Fruit fly (Drosophila melanogaster) whole organism, embryonic: ENCODE results near the gene InR.

Experiments
- Asciz ChIP-seq: fragments of 200-800 bp; sonication (Bioruptor generic); optimal IDR thresholded peaks from 2 replicates; lab custom pipeline; 2017; ENCODE audit warnings: missing biosample characterization, mild to moderate bottlenecking, missing genetic modification characterization, missing genetic modification reagents
- Blimp-1 ChIP-seq: fragments of 200-800 bp; sonication (Bioruptor generic); optimal IDR thresholded peaks from 3 replicates; lab custom pipeline; 2018; ENCODE audit warnings: missing biosample characterization, missing genetic modification characterization, mild to moderate bottlenecking, moderate library complexity, missing genetic modification reagents
- CG10321 ChIP-seq: fragments of 200-800 bp; sonication (Bioruptor generic); IDR thresholded peaks from 2 replicates; pipeline ENCODE4 v1.3.6; 2022; ENCODE audit warnings: missing biosample characterization, missing genetic modification characterization
- CG10462 ChIP-seq: fragments of 200-800 bp; sonication (Bioruptor generic); optimal IDR thresholded peaks from 2 replicates; lab custom pipeline; 2016; ENCODE audit warnings: missing biosample characterization, missing genetic modification characterization
- CG10543 ChIP-seq: fragments of 200-800 bp; sonication (Bioruptor generic); optimal IDR thresholded peaks from 3 replicates; lab custom pipeline; 2017; ENCODE audit warnings: missing biosample characterization, mild to moderate bottlenecking, missing genetic modification characterization, moderate library complexity
- CG10959 ChIP-seq: fragments of 200-800 bp; sonication (Bioruptor generic); IDR thresholded peaks from 2 replicates; pipeline ENCODE4 v1.3.6; 2022; ENCODE audit warnings: missing biosample characterization, missing genetic modification characterization
- CG12104 ChIP-seq: fragments of 200-800 bp; sonication (Bioruptor generic); optimal IDR thresholded peaks from 3 replicates; lab custom pipeline; 2016; ENCODE audit warnings: missing biosample characterization, missing genetic modification characterization
- CG12659 ChIP-seq: fragments of 200-800 bp; sonication (Bioruptor generic); optimal IDR thresholded peaks from 3 replicates; lab custom pipeline; 2017; ENCODE audit warnings: mild to moderate bottlenecking, missing biosample characterization, missing genetic modification reagents, missing genetic modification characterization
- CG13775 ChIP-seq: fragments of 200-800 bp; sonication (Bioruptor generic); optimal IDR thresholded peaks from 3 replicates; lab custom pipeline; 2017; ENCODE audit warnings: missing biosample characterization, mild to moderate bottlenecking, missing genetic modification characterization
- CG14441 ChIP-seq: fragments of 200-800 bp; sonication (Bioruptor generic); IDR thresholded peaks from 2 replicates; pipeline ENCODE4 v1.3.6; 2022; ENCODE audit warnings: missing biosample characterization, missing genetic modification characterization
- CG14667 ChIP-seq: fragments of 200-800 bp; sonication (Bioruptor generic); IDR thresholded peaks from 2 replicates; pipeline ENCODE4 v1.3.6; 2022; ENCODE audit warnings: missing biosample characterization, missing genetic modification characterization
- CG15011 ChIP-seq: fragments of 200-800 bp; sonication (Bioruptor generic); optimal IDR thresholded peaks from 3 replicates; lab custom pipeline; 2018; ENCODE audit warnings: missing biosample characterization, mild to moderate bottlenecking, missing genetic modification characterization
- CG1529 ChIP-seq: fragments of 200-800 bp; sonication (Bioruptor generic); optimal IDR thresholded peaks from 3 replicates; lab custom pipeline; 2018; ENCODE audit warnings: missing biosample characterization, missing genetic modification characterization
- CG17328 ChIP-seq: fragments of 200-800 bp; sonication (Bioruptor generic); IDR thresholded peaks from 2 replicates; pipeline ENCODE4 v1.3.6; 2022; ENCODE audit warnings: missing biosample characterization, missing genetic modification characterization
- CG18476 ChIP-seq: fragments of 200-800 bp; sonication (Bioruptor generic); optimal IDR thresholded peaks from 2 replicates; lab custom pipeline; 2016; ENCODE audit warnings: missing biosample characterization, mild to moderate bottlenecking, missing genetic modification characterization
- CG18764 ChIP-seq: fragments of 200-800 bp; sonication (Bioruptor generic); optimal IDR thresholded peaks from 3 replicates; lab custom pipeline; 2016; ENCODE audit warnings: missing biosample characterization, missing genetic modification characterization
- CG31441 ChIP-seq: fragments of 200-800 bp; sonication (Bioruptor generic); IDR thresholded peaks from 2 replicates; pipeline ENCODE4 v1.3.6; 2022; ENCODE audit warnings: missing biosample characterization, missing genetic modification characterization
- CG33213 ChIP-seq: fragments of 200-800 bp; sonication (Bioruptor generic); optimal IDR thresholded peaks from 3 replicates; lab custom pipeline; 2016; ENCODE audit warnings: missing biosample characterization, missing genetic modification characterization
- CG34376 ChIP-seq: fragments of 200-800 bp; sonication (Bioruptor generic); optimal IDR thresholded peaks from 2 replicates; lab custom pipeline; 2018; ENCODE audit warnings: missing biosample characterization, mild to moderate bottlenecking, missing genetic modification characterization
- CG3847 ChIP-seq: fragments of 200-800 bp; sonication (Bioruptor generic); IDR thresholded peaks from 2 replicates; pipeline ENCODE4 v1.3.6; 2022; ENCODE audit warnings: missing biosample characterization, missing genetic modification characterization
- CG3995 ChIP-seq: fragments of 200-800 bp; sonication (Bioruptor generic); optimal IDR thresholded peaks from 3 replicates; lab custom pipeline; 2016; ENCODE audit warnings: missing biosample characterization, missing genetic modification characterization
- CG4404 ChIP-seq: fragments of 200-800 bp; sonication (Bioruptor generic); IDR thresholded peaks from 2 replicates; pipeline ENCODE4 v1.3.6; 2022; ENCODE audit warnings: missing biosample characterization, missing genetic modification characterization
- CG4424 ChIP-seq: fragments of 200-800 bp; sonication (Bioruptor generic); optimal IDR thresholded peaks from 3 replicates; lab custom pipeline; 2016; ENCODE audit warnings: missing biosample characterization, missing genetic modification characterization
- CG8478 ChIP-seq: fragments of >200 bp; optimal IDR thresholded peaks from 2 replicates; lab custom pipeline; 2018
- E2f2 ChIP-seq: fragments of 200-800 bp; sonication (Bioruptor generic); IDR thresholded peaks from 2 replicates; pipeline ENCODE4 v1.3.6; 2022; ENCODE audit warnings: missing biosample characterization, missing genetic modification characterization
- HmgZ ChIP-seq: fragments of 200-800 bp; sonication (Bioruptor generic); optimal IDR thresholded peaks from 2 replicates; lab custom pipeline; 2018; ENCODE audit warnings: missing biosample characterization, mild to moderate bottlenecking, missing genetic modification characterization
- Hr3 ChIP-seq: fragments of 200-800 bp; sonication (Bioruptor generic); optimal IDR thresholded peaks from 3 replicates; lab custom pipeline; 2016; ENCODE audit warnings: missing biosample characterization, missing genetic modification characterization
- Lhr ChIP-seq: fragments of 200-800 bp; sonication (Bioruptor generic); optimal IDR thresholded peaks from 3 replicates; lab custom pipeline; 2017; ENCODE audit warnings: mild to moderate bottlenecking, missing biosample characterization, missing genetic modification reagents, missing genetic modification characterization
- Mad ChIP-seq: fragments of 200-800 bp; sonication (Bioruptor generic); optimal IDR thresholded peaks from 2 replicates; lab custom pipeline; 2016; ENCODE audit warnings: missing biosample characterization, missing genetic modification characterization
- NFAT ChIP-seq: fragments of 200-800 bp; sonication (Bioruptor generic); IDR thresholded peaks from 2 replicates; pipeline ENCODE4 v1.3.6; 2022; ENCODE audit warnings: missing biosample characterization, missing genetic modification characterization
- Nf-YB ChIP-seq: fragments of 200-800 bp; sonication (Bioruptor generic); optimal IDR thresholded peaks from 3 replicates; lab custom pipeline; 2019; ENCODE audit warnings: missing biosample characterization, mild to moderate bottlenecking, missing genetic modification characterization, moderate library complexity
- TFAM ChIP-seq: fragments of 200-800 bp; sonication (Bioruptor generic); optimal IDR thresholded peaks from 2 replicates; lab custom pipeline; 2017; ENCODE audit warnings: missing biosample characterization, missing genetic modification characterization, inconsistent platforms
- YL-1 ChIP-seq: fragments of 200-800 bp; sonication (Bioruptor generic); optimal IDR thresholded peaks from 3 replicates; lab custom pipeline; 2017; ENCODE audit warnings: missing biosample characterization, mild to moderate bottlenecking, missing genetic modification characterization
- chn ChIP-seq: fragments of 200-800 bp; sonication (Bioruptor generic); optimal IDR thresholded peaks from 2 replicates; lab custom pipeline; 2016; ENCODE audit warnings: missing biosample characterization, missing genetic modification characterization
- ci ChIP-seq: fragments of 200-800 bp; sonication (Bioruptor generic); IDR thresholded peaks from 3 replicates; pipeline ENCODE4 v1.3.6; 2022; ENCODE audit warnings: missing biosample characterization, missing genetic modification characterization
- crol ChIP-seq: fragments of 200-800 bp; sonication (Bioruptor generic); IDR thresholded peaks from 2 replicates; pipeline ENCODE4 v1.3.6; 2022; ENCODE audit warnings: missing biosample characterization, missing genetic modification characterization
- dmrt11E ChIP-seq: fragments of 200-800 bp; sonication (Bioruptor generic); optimal IDR thresholded peaks from 3 replicates; lab custom pipeline; 2018; ENCODE audit warnings: missing biosample characterization, mild to moderate bottlenecking, missing genetic modification characterization, moderate library complexity
- ems ChIP-seq: fragments of 200-800 bp; sonication (Bioruptor generic); optimal IDR thresholded peaks from 3 replicates; lab custom pipeline; 2016; ENCODE audit warnings: missing biosample characterization, missing genetic modification characterization
- ewg ChIP-seq: fragments of 200-800 bp; sonication (Bioruptor generic); optimal IDR thresholded peaks from 3 replicates; lab custom pipeline; 2017; ENCODE audit warnings: mild to moderate bottlenecking, missing biosample characterization, missing genetic modification reagents, missing genetic modification characterization
- fd64A ChIP-seq: fragments of 200-800 bp; sonication (Bioruptor generic); optimal IDR thresholded peaks from 3 replicates; lab custom pipeline; 2018; ENCODE audit warnings: missing biosample characterization, mild to moderate bottlenecking, missing genetic modification characterization
- gcm ChIP-seq: fragments of 200-800 bp; sonication (Bioruptor generic); optimal IDR thresholded peaks from 2 replicates; lab custom pipeline; 2019; ENCODE audit warnings: missing biosample characterization, mild to moderate bottlenecking, missing genetic modification characterization, moderate library complexity
- kni ChIP-seq: fragments of 200-800 bp; sonication (Bioruptor generic); optimal IDR thresholded peaks from 3 replicates; lab custom pipeline; 2017; ENCODE audit warnings: mild to moderate bottlenecking, missing biosample characterization, missing genetic modification reagents, missing genetic modification characterization
- nerfin-1 ChIP-seq: fragments of 200-800 bp; sonication (Bioruptor generic); optimal IDR thresholded peaks from 3 replicates; lab custom pipeline; 2019; ENCODE audit warnings: missing biosample characterization, mild to moderate bottlenecking, missing genetic modification characterization, moderate library complexity
- oc ChIP-seq: fragments of 200-800 bp; sonication (Bioruptor generic); optimal IDR thresholded peaks from 2 replicates; lab custom pipeline; 2018; ENCODE audit warnings: missing biosample characterization, mild to moderate bottlenecking, missing genetic modification characterization, moderate library complexity
- odd ChIP-seq: fragments of 200-800 bp; sonication (Bioruptor generic); optimal IDR thresholded peaks from 2 replicates; lab custom pipeline; 2017; ENCODE audit warnings: missing biosample characterization, mild to moderate bottlenecking, missing genetic modification characterization
- pfk ChIP-seq: fragments of 200-800 bp; sonication (Bioruptor generic); optimal IDR thresholded peaks from 2 replicates; lab custom pipeline; 2018; ENCODE audit warnings: missing biosample characterization, mild to moderate bottlenecking, missing genetic modification characterization, moderate library complexity
- pros ChIP-seq: fragments of 200-800 bp; sonication (Bioruptor generic); optimal IDR thresholded peaks from 3 replicates; lab custom pipeline; 2019; ENCODE audit warnings: missing biosample characterization, mild to moderate bottlenecking, missing genetic modification characterization, moderate library complexity
- sd ChIP-seq: fragments of 200-800 bp; sonication (Bioruptor generic); optimal IDR thresholded peaks from 3 replicates; lab custom pipeline; 2018; ENCODE audit warnings: missing biosample characterization, mild to moderate bottlenecking, missing genetic modification characterization, moderate library complexity
- stwl ChIP-seq: fragments of 200-800 bp; sonication (Bioruptor generic); optimal IDR thresholded peaks from 3 replicates; lab custom pipeline; 2018; ENCODE audit warnings: missing biosample characterization, mild to moderate bottlenecking, missing genetic modification characterization, moderate library complexity

Gene InR

dm6 chr3R:21643197-21643596 is 24.1 kb upstream of the InR start (continued):
- TF ChIP-seq Mad (GFP tag; lab: Kevin White, UChicago) (no peak), CG14667 (no peak), oc (no peak), ci (GFP tag; lab: Robert Waterston, UW) (0 out of 3 replicates have a peak, but pooled peaks have one; percentile 29), CG1529 (GFP tag; lab: Kevin White, UChicago) (no peak), Nf-YB (GFP tag; lab: Kevin White, UChicago) (no peak), CG3995 (no peak), CG33213 (no peak), stwl (tag; lab: Kevin White, UChicago) (no peak), Asciz (GFP tag; lab: Kevin White, UChicago) (no peak), CG10543 (GFP tag; lab: Kevin White, UChicago) (no peak), CG12104 (GFP tag; lab: Kevin White, UChicago) (no peak), TFAM (GFP tag; lab: Kevin White, UChicago) (no peak), CG34376 (GFP tag; lab: Kevin White, UChicago) (no peak), CG31441 (GFP tag; lab: Robert Waterston, UW) (peak; percentile 18; the same call in 1 of the 2 replicates), CG13775 (GFP tag; lab: Kevin White, UChicago) (no peak), NFAT (GFP tag; lab: Robert Waterston, UW) (no peak), E2f2 (GFP tag; lab: Robert Waterston, UW) (no peak), CG17328 (GFP tag; lab: Robert Waterston, UW) (no peak), CG4404 (GFP tag; lab: Robert Waterston, UW) (peak; percentile 39; the same call in 1 of the 2 replicates), CG10321 (GFP tag; lab: Robert Waterston, UW) (no peak), CG10959 (GFP tag; lab: Robert Waterston, UW) (no peak), CG12659 (GFP tag; lab: Kevin White, UChicago) (no peak), dmrt11E (tag; lab: Kevin White, UChicago) (peak; percentile 12)

- TF ChIP-seq pfk (GFP tag; lab: Kevin White, UChicago) (peak; percentile 87), nerfin-1 (tag; lab: Kevin White, UChicago) (peak; percentile 80), odd (GFP tag; lab: Kevin White, UChicago) (no peak), kni (GFP tag; lab: Kevin White, UChicago) (peak; percentile 57), CG3847 (0 out of 2 replicates have a peak, but pooled peaks have one; percentile 15), YL-1 (GFP tag; lab: Kevin White, UChicago) (no peak), CG8478 (lab: Kevin White, UChicago) (no peak), pros (GFP tag; lab: Kevin White, UChicago) (peak; percentile 97), sd (peak; percentile 43), crol (GFP tag; lab: Robert Waterston, UW) (peak; percentile 84)
- TF ChIP-seq, all 482 proteins: peak for 7
Measured at dm6 chr3R:21642301-21642700, 23.2 kb upstream of the InR start.

- TF ChIP-seq ewg (GFP tag; lab: Kevin White, UChicago): peak; percentile 15
- peak; percentile 45 for TF ChIP-seq chn (GFP tag; lab: Kevin White, UChicago)
- TF ChIP-seq CG15011: peak; percentile 45
- no peak for TF ChIP-seq HmgZ
- peak; percentile 16 for TF ChIP-seq CG18764
- peak; percentile 57 for TF ChIP-seq Blimp-1
- peak; percentile 75 for TF ChIP-seq gcm (GFP tag; lab: Kevin White, UChicago)
- peak; percentile 23 for TF ChIP-seq Lhr (GFP tag; lab: Kevin White, UChicago)
- TF ChIP-seq CG4424 (GFP tag; lab: Kevin White, UChicago): peak; percentile 67
- TF ChIP-seq Hr3 (GFP tag; lab: Kevin White, UChicago): peak; percentile 54
- peak; percentile 36 for TF ChIP-seq CG18476 (GFP tag; lab: Kevin White, UChicago)
- no peak for TF ChIP-seq ems
- peak; percentile 58 for TF ChIP-seq CG10462 (GFP tag; lab: Kevin White, UChicago)
- TF ChIP-seq fd64A: no peak
- no peak for TF ChIP-seq CG14441 (GFP tag; lab: Robert Waterston, UW)
Measured at dm6 chr3R:21641517-21642137, 22.5 kb upstream of the InR start.
